Fruit fly (Drosophila melanogaster) whole organism, wandering third instar larva: Measurements from ENCODE around the gene IleRS-m.

Experiments used
- Abd-B ChIP-seq: fragments of >200 bp; optimal IDR thresholded peaks from 2 replicates; lab custom pipeline; 2017; ENCODE audit warnings: missing biosample characterization, missing genetic modification characterization
- CG32264 ChIP-seq: fragments of 200-800 bp; sonication (Bioruptor generic); optimal IDR thresholded peaks from 2 replicates; lab custom pipeline; 2016; ENCODE audit warnings: missing biosample characterization, missing genetic modification characterization
- CG9705 ChIP-seq: fragments of 200-800 bp; sonication (Bioruptor generic); optimal IDR thresholded peaks from 2 replicates; lab custom pipeline; 2018; ENCODE audit warnings: missing biosample characterization, mild to moderate bottlenecking, missing genetic modification characterization
- Dfd ChIP-seq: fragments of >200 bp; optimal IDR thresholded peaks from 2 replicates; lab custom pipeline; 2017; ENCODE audit warnings: missing biosample characterization, missing genetic modification characterization
- Dif ChIP-seq: fragments of 200-275, 200-300 bp; sonication (Bioruptor generic); optimal IDR thresholded peaks from 2 replicates; lab custom pipeline; 2018; ENCODE audit warnings: missing biosample characterization, missing genetic modification characterization; ENCODE audit not compliant: partially characterized antibody
- GATAd ChIP-seq: sonication (Bioruptor generic); optimal IDR thresholded peaks from 2 replicates; lab custom pipeline; 2016; ENCODE audit warnings: missing biosample characterization, missing genetic modification characterization
- HLH106 ChIP-seq: fragments of 200-800 bp; optimal IDR thresholded peaks from 3 replicates; lab custom pipeline; 2019; ENCODE audit warnings: missing biosample characterization, mild to moderate bottlenecking, missing genetic modification characterization, moderate library complexity
- Hnf4 ChIP-seq: fragments of 200-800 bp; sonication (Bioruptor generic); optimal IDR thresholded peaks from 2 replicates; lab custom pipeline; 2016; ENCODE audit warnings: missing biosample characterization, mild to moderate bottlenecking, missing genetic modification characterization
- Hr83 ChIP-seq: fragments of 200-300 bp; sonication (Bioruptor generic); optimal IDR thresholded peaks from 2 replicates; lab custom pipeline; 2016; ENCODE audit warnings: missing biosample characterization, mild to moderate bottlenecking, missing genetic modification characterization, moderate library complexity; ENCODE audit not compliant: poor library complexity, severe bottlenecking
- Jra ChIP-seq: sonication (Bioruptor generic); optimal IDR thresholded peaks from 2 replicates; lab custom pipeline; 2016; ENCODE audit warnings: missing biosample characterization, missing genetic modification characterization
- Mio ChIP-seq: sonication (Bioruptor generic); optimal IDR thresholded peaks from 2 replicates; lab custom pipeline; 2016; ENCODE audit warnings: missing biosample characterization, missing genetic modification characterization
- Myc ChIP-seq: fragments of >200 bp; optimal IDR thresholded peaks from 2 replicates; lab custom pipeline; 2017
- N ChIP-seq: fragments of >200 bp; optimal IDR thresholded peaks from 2 replicates; lab custom pipeline; 2018; ENCODE audit warnings: missing biosample characterization, missing external identifiers, missing genetic modification characterization
- OdsH ChIP-seq: fragments of 200-800 bp; sonication (Bioruptor generic); optimal IDR thresholded peaks from 2 replicates; lab custom pipeline; 2016; ENCODE audit warnings: missing biosample characterization, mild to moderate bottlenecking, missing genetic modification characterization
- Rel ChIP-seq, 2 experiments: fragments of 200-800 bp; sonication (Bioruptor generic) in 1 of 2; optimal IDR thresholded peaks; 2 replicates in 1 of 2; 3 replicates in 1 of 2; lab custom pipeline; 2016 to 2019; ENCODE audit warnings: mild to moderate bottlenecking in 2 of 2, missing biosample characterization in 2 of 2, missing genetic modification characterization in 2 of 2, moderate library complexity in 1 of 2
- Sp1 ChIP-seq: fragments of 200-800 bp; sonication (Bioruptor generic); optimal IDR thresholded peaks from 3 replicates; lab custom pipeline; 2019; ENCODE audit warnings: missing biosample characterization, mild to moderate bottlenecking, missing genetic modification characterization, moderate library complexity
- br ChIP-seq: fragments of 200-800 bp; sonication (Bioruptor generic); optimal IDR thresholded peaks from 2 replicates; lab custom pipeline; 2016; ENCODE audit warnings: missing biosample characterization, missing genetic modification characterization
- brk ChIP-seq: fragments of 200-800 bp; sonication (Bioruptor generic); optimal IDR thresholded peaks from 2 replicates; lab custom pipeline; 2016; ENCODE audit warnings: missing biosample characterization, mild to moderate bottlenecking, missing genetic modification characterization
- dl ChIP-seq, 2 experiments: fragments of 175-275, 200-275 bp in 1 of 2; fragments of 200-275 bp in 1 of 2; sonication (Bioruptor generic); optimal IDR thresholded peaks; lab custom pipeline; 2018; ENCODE audit warnings: mild to moderate bottlenecking in 2 of 2, missing biosample characterization in 2 of 2, missing genetic modification characterization in 2 of 2, moderate library complexity in 2 of 2; ENCODE audit not compliant: partially characterized antibody in 2 of 2, insufficient read depth in 1 of 2
- dmrt93B ChIP-seq: fragments of 200-800 bp; sonication (Bioruptor generic); optimal IDR thresholded peaks from 2 replicates; lab custom pipeline; 2018; ENCODE audit warnings: missing biosample characterization, mild to moderate bottlenecking, missing genetic modification characterization
- ey ChIP-seq: fragments of 200-800 bp; sonication (Bioruptor generic); optimal IDR thresholded peaks from 2 replicates; lab custom pipeline; 2016; ENCODE audit warnings: missing biosample characterization, missing genetic modification characterization
- foxo ChIP-seq, 2 experiments: fragments of 200-800 bp; sonication (Bioruptor generic); optimal IDR thresholded peaks; 2 replicates in 1 of 2; 3 replicates in 1 of 2; lab custom pipeline; 2016 to 2017; ENCODE audit warnings: missing biosample characterization in 2 of 2, missing genetic modification characterization in 2 of 2
- fru ChIP-seq: fragments of 200-800 bp; sonication (Bioruptor generic); optimal IDR thresholded peaks from 3 replicates; lab custom pipeline; 2016; ENCODE audit warnings: missing biosample characterization, mild to moderate bottlenecking, missing genetic modification characterization
- h ChIP-seq: fragments of 200-800 bp; sonication (Bioruptor generic); optimal IDR thresholded peaks from 3 replicates; lab custom pipeline; 2016; ENCODE audit warnings: missing biosample characterization, mild to moderate bottlenecking, missing genetic modification characterization
- jim ChIP-seq: fragments of 175-275, 200-325 bp; sonication (Bioruptor generic); optimal IDR thresholded peaks from 2 replicates; lab custom pipeline; 2016; ENCODE audit warnings: missing biosample characterization, mild to moderate bottlenecking, missing genetic modification characterization
- lola ChIP-seq: fragments of >200 bp; optimal IDR thresholded peaks from 2 replicates; lab custom pipeline; 2017; ENCODE audit warnings: missing biosample characterization, missing genetic modification characterization
- pan ChIP-seq: fragments of >200 bp; optimal IDR thresholded peaks from 2 replicates; lab custom pipeline; 2017
- psq ChIP-seq: fragments of 200-800 bp; sonication (Bioruptor generic); optimal IDR thresholded peaks from 3 replicates; lab custom pipeline; 2017; ENCODE audit warnings: missing biosample characterization, mild to moderate bottlenecking, missing genetic modification characterization, moderate library complexity
- rgr ChIP-seq: fragments of 200-800 bp; sonication (Bioruptor generic); optimal IDR thresholded peaks from 3 replicates; lab custom pipeline; 2016; ENCODE audit warnings: missing biosample characterization, mild to moderate bottlenecking, missing genetic modification characterization
- sv ChIP-seq: fragments of 200-800 bp; sonication (Bioruptor generic); optimal IDR thresholded peaks from 3 replicates; lab custom pipeline; 2016; ENCODE audit warnings: missing biosample characterization, missing genetic modification characterization
- usp ChIP-seq: fragments of >200 bp; optimal IDR thresholded peaks from 2 replicates; lab custom pipeline; 2017; ENCODE audit warnings: missing biosample characterization, missing genetic modification characterization
- woc ChIP-seq: sonication (Bioruptor generic); optimal IDR thresholded peaks from 2 replicates; lab custom pipeline; 2016; ENCODE audit warnings: missing biosample characterization, mild to moderate bottlenecking, missing genetic modification characterization

Gene IleRS-m

DNA sequence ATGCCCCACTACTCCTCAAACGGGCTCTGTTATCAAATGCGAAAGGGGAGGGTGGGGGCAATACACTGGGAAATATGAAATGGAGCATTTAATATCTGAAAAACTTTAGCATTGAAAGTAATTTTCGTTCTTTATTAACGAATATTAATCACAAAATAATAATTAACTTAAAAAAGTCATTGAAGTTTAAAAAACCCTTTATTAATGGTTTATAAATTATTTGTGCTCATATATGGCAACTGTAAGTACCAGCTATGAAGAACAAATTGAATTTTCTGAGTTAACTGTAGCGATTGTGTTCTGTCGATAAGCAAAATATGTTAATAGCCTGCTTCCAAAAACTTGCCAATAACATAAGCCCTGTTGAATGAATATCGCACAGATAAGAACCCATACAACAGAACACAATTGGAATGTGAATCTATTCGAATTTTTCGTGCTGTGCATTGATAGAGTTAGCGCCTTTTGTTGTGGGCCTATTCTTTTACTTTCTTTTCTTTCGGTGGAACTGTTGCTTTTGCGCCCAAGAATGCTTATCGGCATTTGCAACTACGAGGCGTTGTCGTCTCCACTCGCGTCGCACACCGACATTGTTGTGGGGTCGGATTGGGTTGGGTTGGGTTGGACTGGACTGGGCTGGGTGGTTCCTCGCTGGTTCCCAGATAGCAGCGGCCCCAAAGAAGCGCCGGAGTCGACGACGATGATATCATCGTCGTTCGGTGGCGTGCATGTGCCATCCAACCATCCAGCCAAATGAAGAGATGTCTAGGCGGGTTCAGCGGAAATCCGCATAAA is 39.1 kb upstream of the IleRS-m start (continued):
- TF ChIP-seq Hnf4 (GFP tag; lab: Kevin White, UChicago) (no peak), dl (GFP tag; optimal IDR thresholded peaks at IDR 0.05; lab: Kevin White, UChicago; ENCODE audit: insufficient read depth in 1 of 2, partially characterized antibody in 2 of 2) (no peak), dmrt93B (GFP tag; lab: Kevin White, UChicago) (no peak), Dif (GFP tag; lab: Kevin White, UChicago) (no peak), rgr (GFP tag; lab: Kevin White, UChicago) (peak; percentile 5)
- TF ChIP-seq, all 38 proteins: peak for 7

DNA sequence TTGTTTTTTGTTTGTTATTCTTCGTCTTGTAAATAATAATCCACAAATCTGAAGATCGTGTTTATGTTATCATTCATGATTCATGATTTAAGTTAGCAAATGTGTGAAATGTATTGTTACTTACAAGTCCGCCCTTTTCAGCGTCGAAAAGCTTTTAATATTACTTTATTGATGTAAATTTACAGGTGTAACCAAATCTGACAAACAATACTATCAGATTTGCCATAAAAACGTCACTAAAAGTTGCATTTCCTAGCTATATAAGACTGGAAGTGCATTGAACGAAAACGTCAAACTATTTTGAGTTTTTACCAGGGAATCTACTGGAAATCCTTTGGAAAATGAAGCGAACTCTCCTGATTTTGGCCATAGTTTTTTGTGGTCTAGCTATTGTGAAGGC is 17.8 kb upstream of the IleRS-m start, which contains the start of gene CG33258:
Gene CG33258, plus strand, starts transcription at position 301 of the 400 bp plus-strand sequence.
- no peak for TF ChIP-seq br (GFP tag; lab: Kevin White, UChicago)
- TF ChIP-seq, all 38 proteins: peak for 0

DNA sequence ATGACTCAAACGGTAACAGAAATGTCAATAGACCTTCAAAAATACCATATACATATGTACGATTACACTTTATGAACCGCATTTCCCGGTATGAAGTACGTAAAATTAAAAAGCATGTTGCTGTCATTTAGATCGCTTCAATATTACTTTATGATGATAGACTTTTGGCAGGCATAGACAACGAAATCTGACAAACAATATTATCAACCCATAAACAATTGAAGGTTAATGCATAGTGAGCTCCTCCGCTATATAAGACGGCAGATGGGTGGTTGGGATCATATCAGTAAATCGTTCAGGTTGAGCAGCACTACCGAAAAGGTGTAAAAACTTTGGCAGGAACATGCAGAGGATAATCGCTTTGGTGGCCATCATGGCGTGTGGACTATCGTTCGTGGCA is 16.4 kb upstream of the IleRS-m start, which contains the start of gene CG13075:
Gene CG13075, plus strand, starts transcription at position 301 of the 400 bp plus-strand sequence.
- TF ChIP-seq CG9705 (GFP tag; lab: Kevin White, UChicago) (no peak), usp (GFP tag; lab: Kevin White, UChicago) (no peak), OdsH (GFP tag; lab: Kevin White, UChicago) (no peak), psq (GFP tag; lab: Kevin White, UChicago) (no peak), ey (GFP tag; lab: Kevin White, UChicago) (no peak), Abd-B (GFP tag; lab: Kevin White, UChicago) (no peak), Hr83 (GFP tag; lab: Kevin White, UChicago) (no peak), rgr (GFP tag; lab: Kevin White, UChicago) (no peak), CG32264 (no peak), br (GFP tag; lab: Kevin White, UChicago) (no peak), fru (GFP tag; lab: Kevin White, UChicago) (no peak), Mio (no peak), h (GFP tag; lab: Kevin White, UChicago) (no peak), HLH106 (tag; lab: Kevin White, UChicago) (no peak), dmrt93B (GFP tag; lab: Kevin White, UChicago) (no peak), woc (GFP tag; lab: Kevin White, UChicago) (no peak), Jra (GFP tag; lab: Kevin White, UChicago) (no peak), Sp1 (no peak), sv (no peak)
- TF ChIP-seq, all 38 proteins: peak for 0

DNA sequence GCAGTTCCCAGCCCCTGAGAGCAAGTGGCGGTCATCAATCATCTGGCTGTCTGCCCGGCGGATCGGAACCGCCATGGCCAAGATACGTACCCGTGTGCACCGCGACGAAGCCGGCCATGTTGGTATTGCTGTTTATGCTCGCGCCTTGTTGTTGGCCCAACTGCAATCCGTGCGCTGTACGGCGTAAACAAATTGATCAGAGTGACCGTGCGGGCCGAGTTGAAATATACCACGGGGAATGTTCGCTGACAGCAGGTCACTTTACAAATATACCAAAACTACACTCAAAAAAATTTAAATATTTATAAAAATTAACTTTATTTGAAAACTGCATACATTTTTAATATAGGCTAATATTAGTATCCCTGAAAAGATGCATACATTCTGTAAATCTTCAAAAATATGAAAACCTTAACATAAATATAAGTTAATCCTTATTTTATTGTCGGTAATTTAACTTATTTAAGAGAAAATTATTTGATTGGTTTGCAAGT is 12.7 kb upstream of the IleRS-m start, which contains the start of gene Tasp1:
Gene Tasp1, minus strand, starts transcription at position 203 of the 494 bp plus-strand sequence.
- TF ChIP-seq jim (GFP tag; lab: Kevin White, UChicago) (no peak), lola (GFP tag; lab: Kevin White, UChicago) (no peak), Mio (no peak), dmrt93B (GFP tag; lab: Kevin White, UChicago) (no peak), Dfd (GFP tag; lab: Kevin White, UChicago) (no peak), h (GFP tag; lab: Kevin White, UChicago) (no peak), foxo (GFP tag; optimal IDR thresholded peaks at IDR 0.05; lab: Kevin White, UChicago) (peak in 1 of 2 experiments; percentile 50), Jra (GFP tag; lab: Kevin White, UChicago) (no peak), Abd-B (GFP tag; lab: Kevin White, UChicago) (no peak), Hr83 (GFP tag; lab: Kevin White, UChicago) (no peak), psq (GFP tag; lab: Kevin White, UChicago) (no peak), dl (GFP tag; optimal IDR thresholded peaks at IDR 0.05; lab: Kevin White, UChicago; ENCODE audit: insufficient read depth in 1 of 2, partially characterized antibody in 2 of 2) (no peak), N (GFP tag; lab: Kevin White, UChicago) (no peak), usp (GFP tag; lab: Kevin White, UChicago) (no peak), Hnf4 (GFP tag; lab: Kevin White, UChicago) (peak; percentile 7), pan (no peak), CG32264 (no peak), brk (GFP tag; lab: Kevin White, UChicago) (no peak), Sp1 (no peak), CG9705 (GFP tag; lab: Kevin White, UChicago) (no peak), Myc (lab: Kevin White, UChicago) (no peak), HLH106 (tag; lab: Kevin White, UChicago) (peak; percentile 1), rgr (GFP tag; lab: Kevin White, UChicago) (no peak), sv (peak; percentile 17), GATAd (GFP tag; lab: Kevin White, UChicago) (no peak), Rel (GFP tag; optimal IDR thresholded peaks at IDR 0.05; lab: Kevin White, UChicago) (no peak), Rel (tag; optimal IDR thresholded peaks at IDR 0.05; lab: Kevin White, UChicago) (no peak), woc (GFP tag; lab: Kevin White, UChicago) (no peak), OdsH (GFP tag; lab: Kevin White, UChicago) (no peak), Dif (GFP tag; lab: Kevin White, UChicago) (no peak), fru (GFP tag; lab: Kevin White, UChicago) (no peak), br (GFP tag; lab: Kevin White, UChicago) (no peak)
